Fruit fly (Drosophila melanogaster) whole organism, embryonic: ENCODE data around the gene D12.

Experiments used
- Bdp1 ChIP-seq: fragments of 200-800 bp; sonication (Bioruptor generic); optimal IDR thresholded peaks from 3 replicates; lab custom pipeline; 2016; ENCODE audit warnings: missing biosample characterization, missing genetic modification characterization
- CG10209 ChIP-seq: fragments of 200-800 bp; sonication (Bioruptor generic); optimal IDR thresholded peaks from 3 replicates; lab custom pipeline; 2017; ENCODE audit warnings: missing biosample characterization, mild to moderate bottlenecking, missing genetic modification characterization, missing genetic modification reagents
- CG10366 ChIP-seq: fragments of 200-800 bp; sonication (Bioruptor generic); IDR thresholded peaks from 2 replicates; pipeline ENCODE4 v1.3.6; 2022; ENCODE audit warnings: missing biosample characterization, missing genetic modification characterization
- CG11504 ChIP-seq: fragments of 200-800 bp; sonication (Bioruptor generic); optimal IDR thresholded peaks from 3 replicates; lab custom pipeline; 2019; ENCODE audit warnings: missing biosample characterization, mild to moderate bottlenecking, missing genetic modification characterization, moderate library complexity
- CG17186 ChIP-seq: fragments of 200-800 bp; sonication (Bioruptor generic); optimal IDR thresholded peaks from 3 replicates; lab custom pipeline; 2017; ENCODE audit warnings: missing biosample characterization, missing genetic modification reagents, missing genetic modification characterization
- CG17568 ChIP-seq: fragments of 200-800 bp; sonication (Bioruptor generic); optimal IDR thresholded peaks from 2 replicates; lab custom pipeline; 2018; ENCODE audit warnings: missing biosample characterization, mild to moderate bottlenecking, missing genetic modification characterization, moderate library complexity
- CG17829 ChIP-seq: fragments of 200-800 bp; optimal IDR thresholded peaks from 2 replicates; lab custom pipeline; 2019; ENCODE audit warnings: missing biosample characterization, mild to moderate bottlenecking, missing genetic modification characterization, moderate library complexity
- CG18476 ChIP-seq: fragments of 200-800 bp; sonication (Bioruptor generic); optimal IDR thresholded peaks from 2 replicates; lab custom pipeline; 2016; ENCODE audit warnings: missing biosample characterization, mild to moderate bottlenecking, missing genetic modification characterization
- CG18619 ChIP-seq: fragments of 200-800 bp; sonication (Bioruptor generic); optimal IDR thresholded peaks from 3 replicates; lab custom pipeline; 2017; ENCODE audit warnings: missing biosample characterization, mild to moderate bottlenecking, missing genetic modification characterization
- CG2129 ChIP-seq: fragments of 200-800 bp; sonication (Bioruptor generic); IDR thresholded peaks from 2 replicates; pipeline ENCODE4 v1.3.6; 2022; ENCODE audit warnings: missing biosample characterization, missing genetic modification characterization; ENCODE audit not compliant: partially characterized antibody
- CG31224 ChIP-seq: fragments of 200-800 bp; sonication (Bioruptor generic); IDR thresholded peaks from 2 replicates; pipeline ENCODE4 v1.3.6; 2022; ENCODE audit warnings: missing biosample characterization, missing genetic modification characterization
- CG32767 ChIP-seq: fragments of 200-800 bp; sonication (Bioruptor generic); IDR thresholded peaks from 2 replicates; pipeline ENCODE4 v1.3.6; 2022; ENCODE audit warnings: missing biosample characterization, missing genetic modification characterization
- CG34376 ChIP-seq: fragments of 200-800 bp; sonication (Bioruptor generic); optimal IDR thresholded peaks from 2 replicates; lab custom pipeline; 2018; ENCODE audit warnings: missing biosample characterization, mild to moderate bottlenecking, missing genetic modification characterization
- CG43689 ChIP-seq: fragments of 200-800 bp; sonication (Bioruptor generic); IDR thresholded peaks from 2 replicates; pipeline ENCODE4 v1.3.6; 2022; ENCODE audit warnings: missing biosample characterization, missing genetic modification characterization
- CG4730 ChIP-seq: fragments of 200-800 bp; sonication (Bioruptor generic); IDR thresholded peaks from 2 replicates; pipeline ENCODE4 v1.3.6; 2022; ENCODE audit warnings: missing biosample characterization, missing genetic modification characterization
- CG6175 ChIP-seq: fragments of 200-800 bp; sonication (Bioruptor generic); IDR thresholded peaks from 3 replicates; pipeline ENCODE4 v1.3.6; 2022; ENCODE audit warnings: missing biosample characterization, missing genetic modification characterization
- CG6654 ChIP-seq: fragments of 200-800 bp; sonication (Bioruptor generic); optimal IDR thresholded peaks from 2 replicates; lab custom pipeline; 2017; ENCODE audit warnings: missing biosample characterization, mild to moderate bottlenecking, missing genetic modification characterization
- CG6689 ChIP-seq: fragments of 200-800 bp; sonication (Bioruptor generic); IDR thresholded peaks from 2 replicates; pipeline ENCODE4 v1.3.6; 2022; ENCODE audit warnings: missing biosample characterization, missing genetic modification characterization
- CG6791 ChIP-seq: fragments of 200-800 bp; sonication (Bioruptor generic); IDR thresholded peaks from 3 replicates; pipeline ENCODE4 v1.3.6; 2022; ENCODE audit warnings: missing biosample characterization, missing genetic modification characterization; ENCODE audit not compliant: partially characterized antibody
- D19A ChIP-seq: fragments of 200-800 bp; optimal IDR thresholded peaks from 3 replicates; lab custom pipeline; 2019; ENCODE audit warnings: missing biosample characterization, mild to moderate bottlenecking, missing genetic modification characterization, moderate library complexity
- Dad ChIP-seq: fragments of 200-800 bp; sonication (Bioruptor generic); optimal IDR thresholded peaks from 3 replicates; lab custom pipeline; 2016; ENCODE audit warnings: missing biosample characterization, missing genetic modification characterization
- Dek ChIP-seq: fragments of 200-800 bp; sonication (Bioruptor generic); optimal IDR thresholded peaks from 3 replicates; lab custom pipeline; 2019; ENCODE audit warnings: missing biosample characterization, mild to moderate bottlenecking, missing genetic modification characterization, moderate library complexity
- Hand ChIP-seq: fragments of 200-800 bp; sonication (Bioruptor generic); optimal IDR thresholded peaks from 2 replicates; lab custom pipeline; 2017; ENCODE audit warnings: mild to moderate bottlenecking, missing biosample characterization, missing genetic modification reagents, missing genetic modification characterization
- Jarid2 ChIP-seq: fragments of 200-800 bp; sonication (Bioruptor generic); optimal IDR thresholded peaks from 3 replicates; lab custom pipeline; 2017; ENCODE audit warnings: mild to moderate bottlenecking, missing biosample characterization, missing genetic modification reagents, missing genetic modification characterization
- Lhr ChIP-seq: fragments of 200-800 bp; sonication (Bioruptor generic); optimal IDR thresholded peaks from 3 replicates; lab custom pipeline; 2017; ENCODE audit warnings: mild to moderate bottlenecking, missing biosample characterization, missing genetic modification reagents, missing genetic modification characterization
- MESR4 ChIP-seq: fragments of 200-800 bp; sonication (Bioruptor generic); optimal IDR thresholded peaks from 2 replicates; lab custom pipeline; 2018; ENCODE audit warnings: missing biosample characterization, mild to moderate bottlenecking, missing genetic modification characterization, moderate library complexity
- MTF-1 ChIP-seq: fragments of 200-800 bp; sonication (Bioruptor generic); optimal IDR thresholded peaks from 2 replicates; lab custom pipeline; 2018; ENCODE audit warnings: missing biosample characterization, mild to moderate bottlenecking, missing genetic modification characterization, borderline replicate concordance
- Mad ChIP-seq: fragments of 200-800 bp; sonication (Bioruptor generic); optimal IDR thresholded peaks from 2 replicates; lab custom pipeline; 2016; ENCODE audit warnings: missing biosample characterization, missing genetic modification characterization
- Mes4 ChIP-seq: fragments of 200-800 bp; sonication (Bioruptor generic); optimal IDR thresholded peaks from 2 replicates; lab custom pipeline; 2016; ENCODE audit warnings: missing biosample characterization, missing genetic modification characterization
- Nf-YB ChIP-seq: fragments of 200-800 bp; sonication (Bioruptor generic); optimal IDR thresholded peaks from 3 replicates; lab custom pipeline; 2019; ENCODE audit warnings: missing biosample characterization, mild to moderate bottlenecking, missing genetic modification characterization, moderate library complexity
- Rx ChIP-seq: fragments of 200-800 bp; sonication (Bioruptor generic); IDR thresholded peaks from 2 replicates; pipeline ENCODE4 v1.3.6; 2022; ENCODE audit warnings: missing biosample characterization, missing genetic modification characterization
- Stat92E ChIP-seq, 3 experiments: fragments of >200 bp in 2 of 3; fragments of 200-800 bp in 1 of 3; sonication (Bioruptor generic) in 1 of 3; optimal IDR thresholded peaks; 2 replicates each; lab custom pipeline; 2017 to 2019; ENCODE audit warnings: missing biosample characterization in 3 of 3, missing genetic modification characterization in 3 of 3, mild to moderate bottlenecking in 1 of 3, moderate library complexity in 1 of 3
- YL-1 ChIP-seq: fragments of 200-800 bp; sonication (Bioruptor generic); optimal IDR thresholded peaks from 3 replicates; lab custom pipeline; 2017; ENCODE audit warnings: missing biosample characterization, mild to moderate bottlenecking, missing genetic modification characterization
- ash1 ChIP-seq: fragments of 200-800 bp; sonication (Bioruptor generic); optimal IDR thresholded peaks from 2 replicates; lab custom pipeline; 2018; ENCODE audit warnings: missing biosample characterization, mild to moderate bottlenecking, missing genetic modification characterization
- cg ChIP-seq: fragments of 200-800 bp; sonication (Bioruptor generic); optimal IDR thresholded peaks from 3 replicates; lab custom pipeline; 2019; ENCODE audit warnings: missing biosample characterization, mild to moderate bottlenecking, missing genetic modification characterization, moderate library complexity
- chif ChIP-seq, 2 experiments: fragments of 200-800 bp; sonication (Bioruptor generic); optimal IDR thresholded peaks; 3 replicates each; lab custom pipeline; 2016; ENCODE audit warnings: missing biosample characterization in 2 of 2, missing genetic modification characterization in 2 of 2
- ci ChIP-seq: fragments of 200-800 bp; sonication (Bioruptor generic); IDR thresholded peaks from 3 replicates; pipeline ENCODE4 v1.3.6; 2022; ENCODE audit warnings: missing biosample characterization, missing genetic modification characterization
- corto ChIP-seq: fragments of 200-800 bp; sonication (Bioruptor generic); optimal IDR thresholded peaks from 2 replicates; lab custom pipeline; 2016; ENCODE audit warnings: missing biosample characterization, mild to moderate bottlenecking, missing genetic modification characterization, moderate library complexity
- crol ChIP-seq: fragments of 200-800 bp; sonication (Bioruptor generic); IDR thresholded peaks from 2 replicates; pipeline ENCODE4 v1.3.6; 2022; ENCODE audit warnings: missing biosample characterization, missing genetic modification characterization
- exex ChIP-seq: fragments of 200-800 bp; sonication (Bioruptor generic); optimal IDR thresholded peaks from 4 replicates; lab custom pipeline; 2018; ENCODE audit warnings: missing biosample characterization, mild to moderate bottlenecking, missing genetic modification characterization, moderate library complexity
- gem ChIP-seq: fragments of 200-800 bp; sonication (Bioruptor generic); optimal IDR thresholded peaks from 2 replicates; lab custom pipeline; 2019; ENCODE audit warnings: missing biosample characterization, mild to moderate bottlenecking, missing genetic modification characterization, moderate library complexity
- kay ChIP-seq: fragments of 200-800 bp; sonication (Bioruptor generic); optimal IDR thresholded peaks from 2 replicates; lab custom pipeline; 2016; ENCODE audit warnings: missing biosample characterization, missing genetic modification characterization
- kni ChIP-seq: fragments of 200-800 bp; sonication (Bioruptor generic); optimal IDR thresholded peaks from 3 replicates; lab custom pipeline; 2017; ENCODE audit warnings: mild to moderate bottlenecking, missing biosample characterization, missing genetic modification reagents, missing genetic modification characterization
- lab ChIP-seq: fragments of 200-800 bp; sonication (Bioruptor generic); optimal IDR thresholded peaks from 3 replicates; lab custom pipeline; 2017; ENCODE audit warnings: missing biosample characterization, missing genetic modification characterization, mild to moderate bottlenecking, moderate library complexity, missing genetic modification reagents
- maf-S ChIP-seq: fragments of 200-800 bp; sonication (Bioruptor generic); optimal IDR thresholded peaks from 2 replicates; lab custom pipeline; 2016; ENCODE audit warnings: missing biosample characterization, missing genetic modification characterization
- mam ChIP-seq: fragments of 200-800 bp; sonication (Bioruptor generic); optimal IDR thresholded peaks from 3 replicates; lab custom pipeline; 2016; ENCODE audit warnings: missing biosample characterization, missing genetic modification characterization
- nerfin-2 ChIP-seq: fragments of 200-800 bp; sonication (Bioruptor generic); IDR thresholded peaks from 2 replicates; pipeline ENCODE4 v1.3.6; 2022; ENCODE audit warnings: missing biosample characterization, missing genetic modification characterization; ENCODE audit not compliant: partially characterized antibody
- psq ChIP-seq: fragments of 200-800 bp; sonication (Bioruptor generic); optimal IDR thresholded peaks from 2 replicates; lab custom pipeline; 2017; ENCODE audit warnings: missing biosample characterization, missing genetic modification characterization
- sens ChIP-seq: fragments of 200-800 bp; sonication (Bioruptor generic); peaks from one replicate; lab custom pipeline; 2016; ENCODE audit warnings: missing biosample characterization, missing genetic modification characterization
- tap ChIP-seq: fragments of 200-800 bp; optimal IDR thresholded peaks from 3 replicates; lab custom pipeline; 2019; ENCODE audit warnings: missing biosample characterization, mild to moderate bottlenecking, missing genetic modification characterization, moderate library complexity
- zfh1 ChIP-seq: fragments of 200-800 bp; sonication (Bioruptor generic); IDR thresholded peaks from 3 replicates; pipeline ENCODE4 v1.3.6; 2022; ENCODE audit warnings: missing biosample characterization, missing genetic modification characterization

D12 gene

DNA sequence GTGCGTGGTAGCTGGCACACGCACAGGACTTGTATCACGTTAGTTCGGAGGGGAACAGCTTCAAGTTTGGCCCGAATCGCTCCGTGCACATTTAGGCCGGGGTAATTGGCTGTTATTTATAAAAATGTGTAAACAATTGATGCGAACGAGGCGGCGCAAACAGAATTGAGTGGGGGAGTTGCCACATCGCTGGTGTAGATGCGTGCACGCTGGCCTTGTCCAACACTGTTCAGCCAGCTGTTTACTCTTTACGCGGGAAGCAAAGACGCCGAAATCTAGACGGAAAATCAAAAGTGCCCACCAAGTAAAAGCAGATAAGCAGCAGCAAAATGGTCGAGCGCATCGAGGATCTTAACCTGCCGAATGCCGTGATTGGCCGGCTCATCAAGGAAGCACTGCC is at the start of gene D12, which contains the start of gene Chrac-14 (continued):
- TF ChIP-seq gem (tag; lab: Kevin White, UChicago): no peak
- no peak for TF ChIP-seq CG18476 (GFP tag; lab: Kevin White, UChicago)
- peak; percentile 53 for TF ChIP-seq sens (GFP tag; lab: Kevin White, UChicago)
- peak; percentile 42 for TF ChIP-seq MESR4 (GFP tag; lab: Kevin White, UChicago)
- no peak for TF ChIP-seq CG43689 (GFP tag; lab: Robert Waterston, UW)
- no peak for TF ChIP-seq kay (GFP tag; lab: Kevin White, UChicago)
- TF ChIP-seq CG18619 (GFP tag; lab: Kevin White, UChicago): no peak
- TF ChIP-seq CG17829 (tag; lab: Kevin White, UChicago): peak; percentile 9
- no peak for TF ChIP-seq cg
- no peak for TF ChIP-seq Jarid2
- peak; percentile 16 for TF ChIP-seq Bdp1 (GFP tag; lab: Kevin White, UChicago)
- TF ChIP-seq CG6791 (GFP tag; lab: Robert Waterston, UW): no peak
- TF ChIP-seq lab (GFP tag; lab: Kevin White, UChicago): no peak
- TF ChIP-seq ash1 (GFP tag; lab: Kevin White, UChicago): no peak
- TF ChIP-seq CG34376 (GFP tag; lab: Kevin White, UChicago): no peak
- no peak for TF ChIP-seq Dek (tag; lab: Kevin White, UChicago)
- TF ChIP-seq CG4730 (GFP tag; lab: Robert Waterston, UW): no peak
- TF ChIP-seq Lhr (GFP tag; lab: Kevin White, UChicago): no peak
- TF ChIP-seq Hand (GFP tag; lab: Kevin White, UChicago): no peak
- no peak for TF ChIP-seq CG31224 (GFP tag; lab: Robert Waterston, UW)
- TF ChIP-seq D19A: no peak
- TF ChIP-seq YL-1: peak; percentile 45
- no peak for TF ChIP-seq Nf-YB
- no peak for TF ChIP-seq exex
- TF ChIP-seq kni: no peak
- no peak for TF ChIP-seq CG6175 (GFP tag; lab: Robert Waterston, UW)
- TF ChIP-seq maf-S (GFP tag; lab: Kevin White, UChicago): peak; percentile 32
- no peak for TF ChIP-seq crol (GFP tag; lab: Robert Waterston, UW)
- no peak for TF ChIP-seq Mad (GFP tag; lab: Kevin White, UChicago)
- TF ChIP-seq corto (GFP tag; lab: Kevin White, UChicago): no peak
- peak; percentile 64; the same call in 1 of the 3 replicates for TF ChIP-seq ci (GFP tag; lab: Robert Waterston, UW)
- no peak for TF ChIP-seq nerfin-2 (GFP tag; lab: Robert Waterston, UW)
- no peak for TF ChIP-seq Mes4 (GFP tag; lab: Kevin White, UChicago)
- no peak for TF ChIP-seq MTF-1 (GFP tag; lab: Kevin White, UChicago)
- peak; percentile 37 for TF ChIP-seq mam (GFP tag; lab: Kevin White, UChicago)
- no peak for TF ChIP-seq CG6654 (GFP tag; lab: Kevin White, UChicago)
- no peak for TF ChIP-seq CG17568 (GFP tag; lab: Kevin White, UChicago)
- no peak for TF ChIP-seq CG10366 (GFP tag; lab: Robert Waterston, UW)
- no peak for TF ChIP-seq chif (GFP tag; optimal IDR thresholded peaks at IDR 0.05; lab: Kevin White, UChicago)
- no peak for TF ChIP-seq Stat92E (GFP tag; optimal IDR thresholded peaks at IDR 0.05; lab: Kevin White, UChicago)
- TF ChIP-seq CG11504 (tag; lab: Kevin White, UChicago): no peak
- peak; percentile 8 for TF ChIP-seq psq (GFP tag; lab: Kevin White, UChicago)
- TF ChIP-seq Rx (GFP tag; lab: Robert Waterston, UW): 0 out of 2 replicates have a peak, but pooled peaks have one; percentile 2
- no peak for TF ChIP-seq tap (tag; lab: Kevin White, UChicago)
- peak; percentile 79 for TF ChIP-seq CG17186 (GFP tag; lab: Kevin White, UChicago)
- TF ChIP-seq zfh1: peak; percentile 42; the same call in 1 of the 3 replicates
- no peak for TF ChIP-seq CG10209 (GFP tag; lab: Kevin White, UChicago)
- TF ChIP-seq CG6689 (GFP tag; lab: Robert Waterston, UW): no peak
- TF ChIP-seq Dad (GFP tag; lab: Kevin White, UChicago): no peak
- no peak for TF ChIP-seq CG2129 (GFP tag; lab: Robert Waterston, UW)
- no peak for TF ChIP-seq CG32767 (GFP tag; lab: Robert Waterston, UW)
